Fruit fly (Drosophila melanogaster) whole organism, prepupa: ENCODE results near the gene Jon65Ai.

ENCODE experiments used
- Blimp-1 ChIP-seq: fragments of 200-800 bp; sonication (Bioruptor generic); optimal IDR thresholded peaks from 3 replicates; lab custom pipeline; 2017; ENCODE audit warnings: missing biosample characterization, missing genetic modification characterization, mild to moderate bottlenecking, moderate library complexity, missing genetic modification reagents
- CG10631 ChIP-seq: fragments of 200-800 bp; sonication (Bioruptor generic); optimal IDR thresholded peaks from 2 replicates; lab custom pipeline; 2016; ENCODE audit warnings: missing biosample characterization, missing genetic modification characterization
- CG10669 ChIP-seq: fragments of 200-800 bp; sonication (Bioruptor generic); optimal IDR thresholded peaks from 3 replicates; lab custom pipeline; 2018; ENCODE audit warnings: missing biosample characterization, mild to moderate bottlenecking, missing genetic modification characterization, moderate library complexity
- CG11902 ChIP-seq: fragments of 200-800 bp; sonication (Bioruptor generic); optimal IDR thresholded peaks from 3 replicates; lab custom pipeline; 2016; ENCODE audit warnings: missing biosample characterization, missing genetic modification characterization
- CG15336 ChIP-seq: fragments of 200-800 bp; sonication (Bioruptor generic); IDR thresholded peaks from 2 replicates; pipeline ENCODE4 v1.3.6; 2022; ENCODE audit warnings: missing biosample characterization, missing genetic modification characterization
- CG1621 ChIP-seq: fragments of 200-800 bp; sonication (Bioruptor generic); optimal IDR thresholded peaks from 3 replicates; lab custom pipeline; 2018; ENCODE audit warnings: missing biosample characterization, mild to moderate bottlenecking, missing genetic modification characterization
- CG31627 ChIP-seq: fragments of 200-800 bp; sonication (Bioruptor generic); optimal IDR thresholded peaks from 3 replicates; lab custom pipeline; 2016; ENCODE audit warnings: missing biosample characterization, missing genetic modification characterization
- CG32006 ChIP-seq: fragments of 200-800 bp; sonication (Bioruptor generic); optimal IDR thresholded peaks from 3 replicates; lab custom pipeline; 2017; ENCODE audit warnings: missing biosample characterization, mild to moderate bottlenecking, missing genetic modification characterization
- CG34406 ChIP-seq: fragments of 200-800 bp; sonication (Bioruptor generic); optimal IDR thresholded peaks from 3 replicates; lab custom pipeline; 2016; ENCODE audit warnings: missing biosample characterization, missing genetic modification characterization
- CG3919 ChIP-seq: fragments of 200-800 bp; sonication (Bioruptor generic); optimal IDR thresholded peaks from 3 replicates; lab custom pipeline; 2016; ENCODE audit warnings: missing biosample characterization, missing genetic modification characterization
- CG6163 ChIP-seq: fragments of 200-800 bp; sonication (Bioruptor generic); IDR thresholded peaks from 3 replicates; pipeline ENCODE4 v1.3.6; 2022; ENCODE audit warnings: missing biosample characterization, missing genetic modification characterization
- CG6276 ChIP-seq: fragments of 200-800 bp; sonication (Bioruptor generic); optimal IDR thresholded peaks from 2 replicates; lab custom pipeline; 2017; ENCODE audit warnings: missing biosample characterization, mild to moderate bottlenecking, missing genetic modification characterization
- CG6792 ChIP-seq: fragments of 200-800 bp; sonication (Bioruptor generic); optimal IDR thresholded peaks from 3 replicates; lab custom pipeline; 2016; ENCODE audit warnings: missing biosample characterization, missing genetic modification characterization
- CG6808 ChIP-seq: fragments of 200-800 bp; sonication (Bioruptor generic); optimal IDR thresholded peaks from 3 replicates; lab custom pipeline; 2017; ENCODE audit warnings: missing biosample characterization, missing genetic modification characterization, mild to moderate bottlenecking, moderate library complexity, missing genetic modification reagents
- CG6854 ChIP-seq: fragments of 200-800 bp; sonication (Bioruptor generic); optimal IDR thresholded peaks from 2 replicates; lab custom pipeline; 2017; ENCODE audit warnings: missing biosample characterization, mild to moderate bottlenecking, missing genetic modification characterization
- CG8319 ChIP-seq: fragments of 200-800 bp; sonication (Bioruptor generic); optimal IDR thresholded peaks from 3 replicates; lab custom pipeline; 2016; ENCODE audit warnings: missing biosample characterization, missing genetic modification characterization
- CG8632 ChIP-seq: fragments of 200-800 bp; sonication (Bioruptor generic); optimal IDR thresholded peaks from 3 replicates; lab custom pipeline; 2016; ENCODE audit warnings: missing biosample characterization, missing genetic modification characterization
- Eip78C ChIP-seq: fragments of 200-800 bp; sonication (Bioruptor generic); peaks from one replicate; lab custom pipeline; 2016; ENCODE audit warnings: missing biosample characterization, missing genetic modification characterization
- Eip93F ChIP-seq: fragments of 200-800 bp; sonication (Bioruptor generic); optimal IDR thresholded peaks from 2 replicates; lab custom pipeline; 2016; ENCODE audit warnings: missing biosample characterization, mild to moderate bottlenecking, missing genetic modification characterization
- Ets21C ChIP-seq: fragments of 200-800 bp; sonication (Bioruptor generic); optimal IDR thresholded peaks from 3 replicates; lab custom pipeline; 2016; ENCODE audit warnings: missing biosample characterization, missing genetic modification characterization
- Hr38 ChIP-seq: sonication (Bioruptor generic); optimal IDR thresholded peaks from 2 replicates; lab custom pipeline; 2016; ENCODE audit warnings: missing biosample characterization, missing genetic modification characterization
- Hr39 ChIP-seq: fragments of 200-800 bp; sonication (Bioruptor generic); optimal IDR thresholded peaks from 2 replicates; lab custom pipeline; 2016; ENCODE audit warnings: missing biosample characterization, missing genetic modification characterization
- Hr4 ChIP-seq: fragments of 200-800 bp; sonication (Bioruptor generic); optimal IDR thresholded peaks from 3 replicates; lab custom pipeline; 2016; ENCODE audit warnings: missing biosample characterization, missing genetic modification characterization
- Met ChIP-seq: fragments of 200-800 bp; sonication (Bioruptor generic); optimal IDR thresholded peaks from 3 replicates; lab custom pipeline; 2016; ENCODE audit warnings: missing biosample characterization, missing genetic modification characterization
- OdsH ChIP-seq: fragments of 200-800 bp; sonication (Bioruptor generic); optimal IDR thresholded peaks from 3 replicates; lab custom pipeline; 2016; ENCODE audit warnings: missing biosample characterization, missing genetic modification characterization
- Smox ChIP-seq: fragments of 200-800 bp; sonication (Bioruptor generic); optimal IDR thresholded peaks from 3 replicates; lab custom pipeline; 2016; ENCODE audit warnings: missing biosample characterization, missing genetic modification characterization
- Sox102F ChIP-seq: fragments of 200-800 bp; sonication (Bioruptor generic); optimal IDR thresholded peaks from 2 replicates; lab custom pipeline; 2016; ENCODE audit warnings: missing biosample characterization, mild to moderate bottlenecking, missing genetic modification characterization
- Sox14 ChIP-seq: fragments of 200-800 bp; sonication (Bioruptor generic); optimal IDR thresholded peaks from 3 replicates; lab custom pipeline; 2016; ENCODE audit warnings: missing biosample characterization, missing genetic modification characterization
- Sox15 ChIP-seq: fragments of 200-800 bp; sonication (Bioruptor generic); optimal IDR thresholded peaks from 3 replicates; lab custom pipeline; 2016; ENCODE audit warnings: missing biosample characterization, missing genetic modification characterization
- achi ChIP-seq: fragments of 200-800 bp; sonication (Bioruptor generic); optimal IDR thresholded peaks from 3 replicates; lab custom pipeline; 2016; ENCODE audit warnings: missing biosample characterization, missing genetic modification characterization
- acj6 ChIP-seq: fragments of 200-800 bp; sonication (Bioruptor generic); optimal IDR thresholded peaks from 3 replicates; lab custom pipeline; 2016; ENCODE audit warnings: missing biosample characterization, missing genetic modification characterization
- dac ChIP-seq: fragments of 200-800 bp; sonication (Bioruptor generic); optimal IDR thresholded peaks from 2 replicates; lab custom pipeline; 2017; ENCODE audit warnings: missing biosample characterization, mild to moderate bottlenecking, missing genetic modification characterization
- eg ChIP-seq: fragments of 200-800 bp; sonication (Bioruptor generic); IDR thresholded peaks from 3 replicates; pipeline ENCODE4 v1.3.6; 2022; ENCODE audit warnings: missing biosample characterization, missing genetic modification characterization
- esn ChIP-seq: fragments of 200-800 bp; sonication (Bioruptor generic); optimal IDR thresholded peaks from 2 replicates; lab custom pipeline; 2016; ENCODE audit warnings: missing biosample characterization, mild to moderate bottlenecking, missing genetic modification characterization, moderate library complexity
- fd59A ChIP-seq: fragments of 200-800 bp; sonication (Bioruptor generic); optimal IDR thresholded peaks from 2 replicates; lab custom pipeline; 2017; ENCODE audit warnings: missing biosample characterization, mild to moderate bottlenecking, missing genetic modification characterization, missing genetic modification reagents
- fkh ChIP-seq: fragments of 200-800 bp; sonication (Bioruptor generic); optimal IDR thresholded peaks from 3 replicates; lab custom pipeline; 2017; ENCODE audit warnings: missing biosample characterization, mild to moderate bottlenecking, missing genetic modification characterization, moderate library complexity
- net ChIP-seq: fragments of 200-800 bp; sonication (Bioruptor generic); optimal IDR thresholded peaks from 3 replicates; lab custom pipeline; 2016; ENCODE audit warnings: missing biosample characterization, missing genetic modification characterization
- pdm3 ChIP-seq: fragments of 200-800 bp; sonication (Bioruptor generic); optimal IDR thresholded peaks from 3 replicates; lab custom pipeline; 2016; ENCODE audit warnings: missing biosample characterization, missing genetic modification characterization
- salr ChIP-seq, 2 experiments: fragments of 200-800 bp; sonication (Bioruptor generic); optimal IDR thresholded peaks; 3 replicates each; lab custom pipeline; 2016 to 2018; ENCODE audit warnings: missing biosample characterization in 2 of 2, missing genetic modification characterization in 2 of 2, mild to moderate bottlenecking in 1 of 2
- spab ChIP-seq: fragments of 200-800 bp; sonication (Bioruptor generic); optimal IDR thresholded peaks from 2 replicates; lab custom pipeline; 2017; ENCODE audit warnings: missing biosample characterization, mild to moderate bottlenecking, missing genetic modification characterization, missing genetic modification reagents
- svp ChIP-seq: fragments of 200-800 bp; sonication (Bioruptor generic); peaks from one replicate; lab custom pipeline; 2016; ENCODE audit warnings: missing biosample characterization, missing genetic modification characterization
- topi ChIP-seq: fragments of 200-800 bp; sonication (Bioruptor generic); optimal IDR thresholded peaks from 3 replicates; lab custom pipeline; 2016; ENCODE audit warnings: missing biosample characterization, missing genetic modification characterization
- vri ChIP-seq: fragments of 200-800 bp; sonication (Bioruptor generic); optimal IDR thresholded peaks from 3 replicates; lab custom pipeline; 2016; ENCODE audit warnings: missing biosample characterization, mild to moderate bottlenecking, missing genetic modification characterization

Gene Jon65Ai

DNA sequence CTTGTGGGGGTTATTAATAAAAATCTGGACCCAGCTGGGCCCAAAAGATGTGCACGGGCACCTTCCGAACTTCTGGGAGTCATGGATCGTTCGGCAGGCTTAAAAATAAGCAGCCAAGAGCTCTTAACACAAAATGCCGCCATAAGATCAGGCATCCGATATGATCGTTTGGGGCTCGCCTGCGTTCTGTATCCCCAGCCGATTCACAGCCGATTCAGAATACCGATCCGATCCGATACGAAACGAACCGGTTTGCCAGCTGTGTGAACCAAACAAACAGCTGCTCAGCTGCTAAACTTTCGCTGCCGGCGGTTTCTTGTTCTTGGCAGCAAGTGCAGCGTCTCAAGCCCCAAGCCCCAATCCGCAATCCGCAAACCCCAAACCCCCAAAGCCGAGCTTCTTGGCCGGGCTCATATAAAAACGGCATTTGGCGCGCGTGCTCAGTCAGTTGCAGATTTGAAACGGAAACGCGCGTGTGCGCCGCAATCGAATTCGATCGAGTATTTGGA, 11.7 kb upstream of the Jon65Ai start, which contains the start of gene CG42269:
CG42269 (plus strand) TSS at position 416 of the 509 bp plus-strand sequence.
- TF ChIP-seq CG32006 (no peak), CG6276 (no peak), topi (no peak), CG15336 (GFP tag; lab: Robert Waterston, UW) (no peak), CG6163 (0 out of 3 replicates have a peak, but pooled peaks have one; percentile 20), Hr4 (GFP tag; lab: Kevin White, UChicago) (no peak), CG8319 (GFP tag; lab: Kevin White, UChicago) (no peak), Eip78C (peak; percentile 63), CG6808 (no peak), CG34406 (GFP tag; lab: Kevin White, UChicago) (no peak), Blimp-1 (GFP tag; lab: Kevin White, UChicago) (peak; percentile 92), fd59A (GFP tag; lab: Kevin White, UChicago) (no peak), CG31627 (GFP tag; lab: Kevin White, UChicago) (no peak), CG6854 (peak; percentile 91), net (GFP tag; lab: Kevin White, UChicago) (peak; percentile 3), CG6792 (GFP tag; lab: Kevin White, UChicago) (no peak)

DNA sequence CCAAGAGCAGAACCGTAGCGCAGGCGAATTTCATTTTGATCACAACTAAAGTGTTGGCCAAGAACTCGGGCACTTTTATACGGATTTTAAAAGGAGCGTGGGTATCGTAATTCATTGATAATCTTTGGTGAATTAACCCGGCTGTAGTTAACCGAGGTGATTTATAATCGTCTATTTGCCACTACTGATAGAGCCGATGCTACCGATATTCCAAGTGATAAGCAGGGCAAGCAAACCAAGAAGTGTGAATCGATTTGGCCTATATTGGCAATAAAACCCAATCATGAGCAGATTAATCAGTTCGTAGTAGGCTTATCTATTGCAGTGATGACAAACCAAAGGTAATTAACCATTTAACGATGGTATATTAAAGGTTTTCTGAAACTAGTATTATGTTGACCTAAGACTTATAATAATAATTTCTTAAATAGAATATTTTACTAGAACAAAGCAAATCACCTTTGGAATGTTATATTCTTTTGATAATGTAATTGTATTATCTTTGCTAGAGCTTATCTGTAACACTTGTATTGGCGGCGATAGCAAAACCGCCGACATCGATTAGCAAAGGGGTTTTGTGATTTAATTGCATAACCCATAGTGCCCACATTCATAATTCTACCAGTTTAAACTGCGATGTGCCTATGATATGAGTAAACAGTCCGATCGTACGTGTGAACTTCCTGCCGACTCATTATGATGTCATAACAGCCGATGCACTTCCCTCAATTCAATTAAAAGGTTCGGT, 8.8 kb upstream of the Jon65Ai start, which contains the start of gene CG10472:
CG10472 (minus strand) TSS at position 51 of the 748 bp plus-strand sequence.
- TF ChIP-seq fkh (GFP tag; lab: Kevin White, UChicago), result no peak
- TF ChIP-seq CG15336 (GFP tag; lab: Robert Waterston, UW), result no peak
- TF ChIP-seq vri (GFP tag; lab: Kevin White, UChicago), result peak; percentile 74

DNA sequence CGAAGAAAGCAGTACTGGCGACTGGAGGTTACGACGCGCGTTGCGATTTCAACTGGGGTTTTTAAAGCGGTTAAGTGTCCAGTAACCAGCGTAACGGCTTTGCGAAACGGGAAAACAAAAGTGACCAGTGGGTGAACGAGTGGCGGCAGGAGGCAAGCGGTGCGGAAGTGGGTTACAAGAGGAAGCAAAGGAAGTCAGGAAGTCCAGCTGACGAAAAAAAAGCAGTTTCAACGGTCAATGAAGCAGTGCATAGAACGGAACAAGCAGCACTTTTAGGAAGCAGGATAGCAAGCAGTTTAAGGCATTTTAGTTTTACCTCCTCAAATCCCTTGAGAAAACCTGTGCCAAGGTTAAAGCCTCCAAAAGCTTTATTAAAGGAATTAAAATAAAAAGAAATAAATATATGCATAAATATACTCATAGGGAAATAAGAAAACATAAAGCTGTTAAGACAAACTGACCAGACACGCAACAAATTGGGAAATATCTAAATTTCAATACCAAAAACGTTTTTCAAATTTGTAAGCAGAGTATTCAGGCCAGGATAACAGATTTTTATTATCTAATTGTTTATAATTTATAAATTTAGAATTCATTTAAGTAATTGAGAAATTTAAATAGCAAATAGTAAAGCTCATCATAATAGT, 4.9 kb upstream of the Jon65Ai start, which contains the start of gene CG6592:
CG6592 (plus strand) TSS at position 597 of the 647 bp plus-strand sequence.
- TF ChIP-seq Met (GFP tag; lab: Kevin White, UChicago) (peak; percentile 12), CG32006 (no peak), OdsH (GFP tag; lab: Kevin White, UChicago) (peak; percentile 9), acj6 (GFP tag; lab: Kevin White, UChicago) (peak; percentile 20), CG8319 (GFP tag; lab: Kevin White, UChicago) (no peak), Sox15 (no peak), Sox14 (GFP tag; lab: Kevin White, UChicago) (no peak), CG10631 (GFP tag; lab: Kevin White, UChicago) (no peak), Hr39 (GFP tag; lab: Kevin White, UChicago) (peak; percentile 21), net (GFP tag; lab: Kevin White, UChicago) (no peak), dac (GFP tag; lab: Kevin White, UChicago) (no peak), esn (GFP tag; lab: Kevin White, UChicago) (peak; percentile 23), CG3919 (peak; percentile 21), Hr38 (no peak), CG31627 (GFP tag; lab: Kevin White, UChicago) (peak; percentile 20), topi (peak; percentile 10), Ets21C (no peak), CG15336 (GFP tag; lab: Robert Waterston, UW) (no peak), Sox102F (GFP tag; lab: Kevin White, UChicago) (no peak), Smox (no peak), Blimp-1 (GFP tag; lab: Kevin White, UChicago) (no peak), CG8632 (GFP tag; lab: Kevin White, UChicago) (no peak), CG11902 (GFP tag; lab: Kevin White, UChicago) (no peak), achi (no peak), fd59A (GFP tag; lab: Kevin White, UChicago) (peak; percentile 20), CG1621 (tag; lab: Kevin White, UChicago) (peak; percentile 34), salr (GFP tag; optimal IDR thresholded peaks at IDR 0.05; lab: Kevin White, UChicago) (peak in 1 of 2 experiments; percentile 46), svp (no peak), eg (no peak), spab (GFP tag; lab: Kevin White, UChicago) (no peak), pdm3 (GFP tag; lab: Kevin White, UChicago) (peak; percentile 5), Eip93F (GFP tag; lab: Kevin White, UChicago) (no peak), CG10669 (peak; percentile 20), Eip78C (peak; percentile 68)
